Worm (Caenorhabditis elegans): Measurements from ENCODE around the gene K09H11.6.

DNA sequence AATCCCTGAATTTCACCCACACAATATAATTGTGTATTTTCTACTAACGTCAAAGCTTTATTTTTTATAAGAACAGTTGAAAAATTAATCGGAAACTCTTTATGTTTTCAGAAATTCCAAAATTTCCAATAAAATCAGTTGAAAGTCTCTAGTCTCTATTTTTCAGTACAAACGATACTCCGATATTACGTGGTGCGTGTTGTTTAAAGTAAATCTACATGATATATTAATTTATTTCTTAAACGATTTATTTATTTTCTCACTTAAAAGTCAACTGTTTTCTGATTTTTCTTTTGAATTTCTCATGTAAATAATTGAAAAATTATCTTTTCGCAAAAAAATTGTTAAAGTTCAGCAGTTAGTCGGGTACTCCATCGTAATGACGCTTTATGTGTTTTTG is 23.8 kb downstream of the K09H11.6 start:
- TF ChIP-seq fos-1 (tag; optimal IDR thresholded peaks at IDR 0.05) (no peak), mab-9 (GFP tag; IDR thresholded peaks at IDR 0.05) (no peak), egl-27 (tag; optimal IDR thresholded peaks at IDR 0.05) (no peak), ztf-11 (tag; optimal IDR thresholded peaks at IDR 0.05) (no peak), nhr-28 (tag; optimal IDR thresholded peaks at IDR 0.05) (no peak), nhr-77 (tag; optimal IDR thresholded peaks at IDR 0.05) (no peak)

Data from whole organism, L1 larva.